Worm (Caenorhabditis elegans): ENCODE results near the gene lgc-44.
A peak's percentile ranks its signal among the peaks of the same experiment; 100 is the strongest.

Gene lgc-44

ce11 chrV:11644166-11644565, 28.2 kb downstream of the lgc-44 start, which contains the start of gene bir-1:
Gene bir-1, plus strand, starts transcription at chrV:11644477.
- TF ChIP-seq ztf-23 (GFP tag; IDR thresholded peaks at IDR 0.05) (peak; percentile 69; the same call in 1 of the 2 replicates), tab-1 (GFP tag; IDR thresholded peaks at IDR 0.05) (no peak), ref-1 (GFP tag; conservative IDR thresholded peaks at IDR 0.05) (peak; percentile 57; the same call in 1 of the 2 replicates), flt-1 (GFP tag; IDR thresholded peaks at IDR 0.05) (no peak), ztf-29 (GFP tag; IDR thresholded peaks at IDR 0.05) (no peak), T22C8.4 (GFP tag; IDR thresholded peaks at IDR 0.05) (peak; percentile 76), klf-2 (GFP tag; conservative IDR thresholded peaks at IDR 0.05) (no peak), med-1 (GFP tag; optimal IDR thresholded peaks at IDR 0.05; ENCODE audit: insufficient read depth) (no peak), cog-1 (tag; optimal IDR thresholded peaks at IDR 0.05) (peak; percentile 11)

ce11 chrV:11641298-11641787, 31.1 kb downstream of the lgc-44 start:
- TF ChIP-seq ref-1 (GFP tag; conservative IDR thresholded peaks at IDR 0.05) (no peak), ztf-23 (GFP tag; IDR thresholded peaks at IDR 0.05) (no peak), ztf-29 (GFP tag; IDR thresholded peaks at IDR 0.05) (no peak), tab-1 (GFP tag; IDR thresholded peaks at IDR 0.05) (no peak), klf-2 (GFP tag; conservative IDR thresholded peaks at IDR 0.05) (no peak), med-1 (GFP tag; optimal IDR thresholded peaks at IDR 0.05; ENCODE audit: insufficient read depth) (no peak), flt-1 (GFP tag; IDR thresholded peaks at IDR 0.05) (no peak), T22C8.4 (GFP tag; IDR thresholded peaks at IDR 0.05) (no peak), cog-1 (tag; optimal IDR thresholded peaks at IDR 0.05) (no peak)

DNA sequence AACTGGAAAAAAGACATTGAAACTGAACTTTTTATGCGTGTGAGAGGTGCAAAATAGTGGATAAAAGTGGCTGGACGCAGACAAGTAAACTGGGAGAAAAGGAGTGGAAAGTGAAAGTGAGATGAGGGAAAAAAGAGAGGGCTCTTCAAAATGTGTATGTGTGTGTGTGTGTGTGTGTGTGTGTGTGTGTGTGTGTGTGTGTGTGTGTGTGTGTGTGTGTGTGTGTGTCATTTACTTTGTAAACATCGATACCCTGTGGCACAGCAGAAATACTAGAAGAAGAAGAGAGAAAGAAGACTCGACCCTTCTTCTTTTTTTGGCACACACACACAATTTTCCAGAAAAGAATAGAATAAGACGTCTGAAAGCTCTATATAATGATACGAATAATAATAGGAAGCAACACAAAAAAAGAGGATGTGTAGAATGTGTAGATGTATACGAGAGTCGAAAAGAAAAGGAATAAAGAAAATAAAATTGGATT, 33.7 kb downstream of the lgc-44 start:
- TF ChIP-seq ztf-23 (GFP tag; IDR thresholded peaks at IDR 0.05) = 0 out of 2 replicates have a peak, but pooled peaks have one; percentile 27
- TF ChIP-seq ref-1 (GFP tag; conservative IDR thresholded peaks at IDR 0.05) = no peak

DNA sequence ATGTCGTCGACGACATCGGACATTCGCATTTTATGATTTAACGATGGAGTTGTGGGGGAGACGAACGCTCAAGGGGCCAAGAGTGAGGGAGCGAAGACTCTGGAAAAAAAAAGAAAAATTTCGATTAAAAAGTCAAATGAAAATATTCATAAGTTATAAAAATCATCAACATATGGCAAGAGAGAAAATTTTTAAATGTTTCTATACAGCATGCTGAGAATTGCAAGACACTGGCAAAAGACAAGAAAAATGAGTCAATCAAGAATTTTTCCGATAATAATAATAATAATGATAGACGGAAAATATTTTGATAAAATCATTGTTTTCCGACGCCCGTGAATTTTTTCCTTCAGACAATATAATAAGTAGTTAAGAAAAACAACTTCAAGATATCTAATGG, 35.2 kb downstream of the lgc-44 start, which contains the start of gene sipa-1:
Gene sipa-1 (minus strand): TSS at position 101 of the 400 bp plus-strand sequence.
- TF ChIP-seq ztf-29 (GFP tag; IDR thresholded peaks at IDR 0.05) (no peak), klf-2 (GFP tag; conservative IDR thresholded peaks at IDR 0.05) (no peak), tab-1 (GFP tag; IDR thresholded peaks at IDR 0.05) (no peak), ztf-23 (GFP tag; IDR thresholded peaks at IDR 0.05) (no peak), med-1 (GFP tag; optimal IDR thresholded peaks at IDR 0.05; ENCODE audit: insufficient read depth) (no peak), cog-1 (tag; optimal IDR thresholded peaks at IDR 0.05) (no peak)

DNA sequence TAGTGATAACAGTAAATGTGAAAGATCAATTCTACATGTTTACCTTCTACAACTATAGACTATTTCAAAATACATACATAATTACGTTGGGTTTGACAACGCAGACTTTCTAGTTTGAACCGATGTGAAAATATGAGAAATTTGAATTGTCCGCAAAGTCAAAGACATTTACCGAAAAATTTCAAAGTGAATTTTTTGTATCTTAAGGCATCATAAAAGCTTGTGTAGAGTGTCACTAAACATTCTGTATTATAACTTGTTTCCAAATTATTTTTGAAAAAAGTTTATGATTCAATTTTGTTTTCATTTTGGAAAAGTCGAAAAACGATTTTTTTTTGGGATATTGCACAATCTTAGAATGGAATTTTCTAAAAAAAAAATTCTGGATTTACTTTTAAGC, 36.8 kb downstream of the lgc-44 start:
- TF ChIP-seq med-1 (GFP tag; optimal IDR thresholded peaks at IDR 0.05; ENCODE audit: insufficient read depth) = no peak
- no peak for TF ChIP-seq flt-1 (GFP tag; IDR thresholded peaks at IDR 0.05)
- TF ChIP-seq ref-1 (GFP tag; conservative IDR thresholded peaks at IDR 0.05) = no peak

DNA sequence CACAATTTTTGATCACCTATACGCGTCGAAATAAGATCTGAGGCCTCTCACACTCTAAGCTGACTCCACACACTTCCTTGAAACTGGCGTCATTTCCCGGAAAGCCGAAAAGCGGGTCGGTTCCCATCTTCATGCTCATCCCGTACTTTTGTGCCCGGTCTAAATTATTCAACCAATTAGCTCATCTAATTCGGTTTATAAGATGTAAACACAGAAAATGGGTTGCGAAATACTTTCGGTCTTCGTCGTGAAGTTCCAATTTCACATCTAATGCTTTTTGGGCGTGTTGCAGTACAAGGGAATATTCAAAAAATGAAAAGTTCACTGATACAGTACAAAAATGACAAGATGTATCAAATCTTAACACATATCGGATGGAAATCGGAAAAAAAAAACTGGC, 41.3 kb downstream of the lgc-44 start:
- no peak for TF ChIP-seq flt-1 (GFP tag; IDR thresholded peaks at IDR 0.05)
- TF ChIP-seq klf-2 (GFP tag; conservative IDR thresholded peaks at IDR 0.05) = no peak
- no peak for TF ChIP-seq med-1 (GFP tag; optimal IDR thresholded peaks at IDR 0.05; ENCODE audit: insufficient read depth)
- no peak for TF ChIP-seq T22C8.4 (GFP tag; IDR thresholded peaks at IDR 0.05)
- no peak for TF ChIP-seq ref-1 (GFP tag; conservative IDR thresholded peaks at IDR 0.05)
- TF ChIP-seq cog-1 (tag; optimal IDR thresholded peaks at IDR 0.05) = no peak
- no peak for TF ChIP-seq tab-1 (GFP tag; IDR thresholded peaks at IDR 0.05)
- TF ChIP-seq ztf-23 (GFP tag; IDR thresholded peaks at IDR 0.05) = no peak
- no peak for TF ChIP-seq ztf-29 (GFP tag; IDR thresholded peaks at IDR 0.05)

ce11 chrV:11629222-11630026, 43.0 kb downstream of the lgc-44 start, which contains the start of gene F35B12.10:
Gene F35B12.10, minus strand, starts transcription at chrV:11629272.
- no peak for TF ChIP-seq ref-1 (GFP tag; conservative IDR thresholded peaks at IDR 0.05)
- TF ChIP-seq tab-1 (GFP tag; IDR thresholded peaks at IDR 0.05) = no peak
- TF ChIP-seq ztf-23 (GFP tag; IDR thresholded peaks at IDR 0.05) = no peak
- TF ChIP-seq flt-1 (GFP tag; IDR thresholded peaks at IDR 0.05) = no peak
- no peak for TF ChIP-seq klf-2 (GFP tag; conservative IDR thresholded peaks at IDR 0.05)
- TF ChIP-seq med-1 (GFP tag; optimal IDR thresholded peaks at IDR 0.05; ENCODE audit: insufficient read depth) = no peak
- TF ChIP-seq cog-1 (tag; optimal IDR thresholded peaks at IDR 0.05) = no peak
- TF ChIP-seq T22C8.4 (GFP tag; IDR thresholded peaks at IDR 0.05) = no peak
- no peak for TF ChIP-seq ztf-29 (GFP tag; IDR thresholded peaks at IDR 0.05)

DNA sequence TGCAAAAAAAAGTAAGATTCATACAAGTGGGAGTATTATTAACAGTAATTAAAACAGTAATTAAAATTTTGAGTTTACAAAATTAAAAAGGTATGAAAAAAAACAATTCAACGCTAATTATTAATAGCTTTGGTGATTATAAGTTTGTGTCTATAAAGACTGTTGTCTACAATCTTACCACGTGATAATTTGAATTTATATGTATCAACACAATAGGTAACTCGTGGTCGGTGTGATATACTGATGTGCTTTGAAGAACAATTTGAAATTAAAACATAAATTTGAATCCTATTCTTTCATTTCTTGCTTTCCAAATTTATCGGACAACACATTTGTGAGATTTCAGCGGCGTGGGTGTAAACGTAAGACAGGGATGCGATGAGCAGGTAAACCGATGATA, 44.6 kb downstream of the lgc-44 start:
- TF ChIP-seq tab-1 (GFP tag; IDR thresholded peaks at IDR 0.05) (no peak), ztf-23 (GFP tag; IDR thresholded peaks at IDR 0.05) (no peak), flt-1 (GFP tag; IDR thresholded peaks at IDR 0.05) (no peak), ztf-29 (GFP tag; IDR thresholded peaks at IDR 0.05) (no peak), T22C8.4 (GFP tag; IDR thresholded peaks at IDR 0.05) (no peak), cog-1 (tag; optimal IDR thresholded peaks at IDR 0.05) (no peak), ref-1 (GFP tag; conservative IDR thresholded peaks at IDR 0.05) (no peak), klf-2 (GFP tag; conservative IDR thresholded peaks at IDR 0.05) (no peak), med-1 (GFP tag; optimal IDR thresholded peaks at IDR 0.05; ENCODE audit: insufficient read depth) (no peak)

DNA sequence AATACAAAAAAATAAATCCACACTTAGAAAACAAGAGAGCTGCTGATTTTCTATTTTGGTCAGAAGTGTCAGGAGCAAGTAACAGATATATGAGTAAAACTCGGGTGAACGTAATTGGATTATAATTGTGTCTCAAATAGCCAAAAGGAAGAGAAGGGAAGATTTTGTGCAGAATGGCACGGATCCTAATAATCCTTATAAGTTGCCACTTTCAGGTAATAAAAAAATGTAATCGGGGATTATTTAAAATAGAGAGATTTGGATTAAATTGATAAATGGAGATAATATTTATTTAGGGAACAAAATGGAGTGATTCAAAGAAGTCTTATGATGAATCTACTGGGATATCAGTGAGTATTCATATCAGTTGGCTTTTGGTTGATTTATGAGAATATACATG, 47.4 kb downstream of the lgc-44 start:
- no peak for TF ChIP-seq T22C8.4 (GFP tag; IDR thresholded peaks at IDR 0.05)
- TF ChIP-seq tab-1 (GFP tag; IDR thresholded peaks at IDR 0.05) = no peak
- no peak for TF ChIP-seq klf-2 (GFP tag; conservative IDR thresholded peaks at IDR 0.05)
- no peak for TF ChIP-seq ztf-23 (GFP tag; IDR thresholded peaks at IDR 0.05)
- TF ChIP-seq med-1 (GFP tag; optimal IDR thresholded peaks at IDR 0.05; ENCODE audit: insufficient read depth) = no peak
- no peak for TF ChIP-seq cog-1 (tag; optimal IDR thresholded peaks at IDR 0.05)
- no peak for TF ChIP-seq ztf-29 (GFP tag; IDR thresholded peaks at IDR 0.05)
- TF ChIP-seq flt-1 (GFP tag; IDR thresholded peaks at IDR 0.05) = no peak
- no peak for TF ChIP-seq ref-1 (GFP tag; conservative IDR thresholded peaks at IDR 0.05)

All from whole organism, midembryonic.